Worm (Caenorhabditis elegans): ENCODE measurements around the gene ador-1.

Gene ador-1

ce11 chrII:12511866-12512265 is 9.2 kb upstream of the ador-1 start, which contains the start of gene srh-73:
Gene srh-73 (plus strand): TSS chrII:12512166.
- no peak for TF ChIP-seq egl-27 (tag; optimal IDR thresholded peaks at IDR 0.05)
- no peak for TF ChIP-seq mml-1 (tag; optimal IDR thresholded peaks at IDR 0.05)
- TF ChIP-seq pha-4 (tag; optimal IDR thresholded peaks at IDR 0.05), result no peak
- no peak for TF ChIP-seq ceh-9 (tag; optimal IDR thresholded peaks at IDR 0.05)
- no peak for TF ChIP-seq nhr-77 (tag; optimal IDR thresholded peaks at IDR 0.05)
- TF ChIP-seq nhr-12 (tag; optimal IDR thresholded peaks at IDR 0.05), result no peak
- TF ChIP-seq ceh-82 (tag; optimal IDR thresholded peaks at IDR 0.05), result no peak
- TF ChIP-seq elt-2 (tag; optimal IDR thresholded peaks at IDR 0.05), result no peak
- TF ChIP-seq ceh-28 (tag; optimal IDR thresholded peaks at IDR 0.05), result no peak
- TF ChIP-seq nhr-28 (tag; optimal IDR thresholded peaks at IDR 0.05), result no peak

- TF ChIP-seq lin-39 (tag; optimal IDR thresholded peaks at IDR 0.05) (no peak), jun-1 (tag; optimal IDR thresholded peaks at IDR 0.05) (no peak), nhr-67 (tag; optimal IDR thresholded peaks at IDR 0.05) (no peak), eor-1 (tag; optimal IDR thresholded peaks at IDR 0.05) (no peak), ceh-16 (tag; optimal IDR thresholded peaks at IDR 0.05) (no peak), nhr-77 (tag; optimal IDR thresholded peaks at IDR 0.05) (no peak), nfya-1 (tag; optimal IDR thresholded peaks at IDR 0.05; ENCODE audit: insufficient read depth) (no peak), unc-39 (tag; optimal IDR thresholded peaks at IDR 0.05) (no peak), snpc-4 (tag; optimal IDR thresholded peaks at IDR 0.05) (no peak), daf-12 (tag; optimal IDR thresholded peaks at IDR 0.05) (no peak), fos-1 (tag; optimal IDR thresholded peaks at IDR 0.05) (no peak), R02D3.7 (tag; optimal IDR thresholded peaks at IDR 0.05) (no peak)
Observed at ce11 chrII:12508650-12509049, 6.0 kb upstream of the ador-1 start, which contains the start of gene srh-67. Gene srh-67 (plus strand): TSS chrII:12508950.

- no peak for TF ChIP-seq fkh-2 (tag; optimal IDR thresholded peaks at IDR 0.05)
- TF ChIP-seq nfya-1 (tag; optimal IDR thresholded peaks at IDR 0.05; ENCODE audit: insufficient read depth), result no peak
- TF ChIP-seq pqm-1 (tag; optimal IDR thresholded peaks at IDR 0.05), result no peak
- no peak for TF ChIP-seq nhr-12 (tag; optimal IDR thresholded peaks at IDR 0.05)
- TF ChIP-seq fos-1 (tag; optimal IDR thresholded peaks at IDR 0.05), result no peak
- TF ChIP-seq ZK546.5 (tag; optimal IDR thresholded peaks at IDR 0.05), result no peak
- TF ChIP-seq nhr-28 (tag; optimal IDR thresholded peaks at IDR 0.05), result no peak
- no peak for TF ChIP-seq nhr-67 (tag; optimal IDR thresholded peaks at IDR 0.05)
- TF ChIP-seq daf-12 (tag; optimal IDR thresholded peaks at IDR 0.05), result no peak
- TF ChIP-seq nhr-23 (tag; optimal IDR thresholded peaks at IDR 0.05), result no peak
- TF ChIP-seq lin-39 (tag; optimal IDR thresholded peaks at IDR 0.05), result no peak
- TF ChIP-seq sea-2 (GFP tag; optimal IDR thresholded peaks at IDR 0.05), result no peak
- TF ChIP-seq fkh-10 (GFP tag; optimal IDR thresholded peaks at IDR 0.05), result no peak
Observed at ce11 chrII:12507038-12507437, 4.4 kb upstream of the ador-1 start, which contains the start of gene srh-68. Gene srh-68 (plus strand): TSS chrII:12507338.

- TF ChIP-seq nhr-11 (tag; optimal IDR thresholded peaks at IDR 0.05) (peak; percentile 10), elt-3 (tag; optimal IDR thresholded peaks at IDR 0.05) (no peak)
Observed at ce11 chrII:12506511-12506910, 3.8 kb upstream of the ador-1 start.

- TF ChIP-seq daf-12 (tag; optimal IDR thresholded peaks at IDR 0.05) (no peak), fos-1 (tag; optimal IDR thresholded peaks at IDR 0.05) (no peak), R02D3.7 (tag; optimal IDR thresholded peaks at IDR 0.05) (no peak), ztf-11 (tag; optimal IDR thresholded peaks at IDR 0.05) (no peak), nhr-12 (tag; optimal IDR thresholded peaks at IDR 0.05) (no peak), nhr-76 (tag; optimal IDR thresholded peaks at IDR 0.05) (no peak), fkh-10 (GFP tag; optimal IDR thresholded peaks at IDR 0.05) (peak; percentile 2)
Observed at ce11 chrII:12499969-12500368, 2.7 kb downstream of the ador-1 start.

- TF ChIP-seq nhr-28 (tag; optimal IDR thresholded peaks at IDR 0.05) (no peak), jun-1 (tag; optimal IDR thresholded peaks at IDR 0.05) (no peak), mdl-1 (tag; optimal IDR thresholded peaks at IDR 0.05) (no peak), elt-1 (tag; optimal IDR thresholded peaks at IDR 0.05) (no peak), tbx-2 (tag; optimal IDR thresholded peaks at IDR 0.05) (no peak)
Observed at ce11 chrII:12496981-12497380, 5.7 kb downstream of the ador-1 start, which contains the start of gene T21B4.3. Gene T21B4.3 (minus strand): TSS chrII:12497081.
